Fruit fly (Drosophila melanogaster) whole organism, wandering third instar larva: ENCODE measurements around the gene Stt3A.

Source experiments
- Dif ChIP-seq: fragments of 200-275, 200-300 bp; sonication (Bioruptor generic); optimal IDR thresholded peaks from 2 replicates; lab custom pipeline; 2018; ENCODE audit warnings: missing biosample characterization, missing genetic modification characterization; ENCODE audit not compliant: partially characterized antibody
- GATAd ChIP-seq: sonication (Bioruptor generic); optimal IDR thresholded peaks from 2 replicates; lab custom pipeline; 2016; ENCODE audit warnings: missing biosample characterization, missing genetic modification characterization
- Hnf4 ChIP-seq: fragments of 200-800 bp; sonication (Bioruptor generic); optimal IDR thresholded peaks from 2 replicates; lab custom pipeline; 2016; ENCODE audit warnings: missing biosample characterization, mild to moderate bottlenecking, missing genetic modification characterization
- Hr78 ChIP-seq: fragments of >200 bp; optimal IDR thresholded peaks from 2 replicates; lab custom pipeline; 2017; ENCODE audit warnings: missing biosample characterization, missing genetic modification characterization
- OdsH ChIP-seq: fragments of 200-800 bp; sonication (Bioruptor generic); optimal IDR thresholded peaks from 2 replicates; lab custom pipeline; 2016; ENCODE audit warnings: missing biosample characterization, mild to moderate bottlenecking, missing genetic modification characterization
- Rel ChIP-seq, 2 experiments: fragments of 200-800 bp; sonication (Bioruptor generic) in 1 of 2; optimal IDR thresholded peaks; 2 replicates in 1 of 2; 3 replicates in 1 of 2; lab custom pipeline; 2016 to 2019; ENCODE audit warnings: mild to moderate bottlenecking in 2 of 2, missing biosample characterization in 2 of 2, missing genetic modification characterization in 2 of 2, moderate library complexity in 1 of 2
- dl ChIP-seq, 2 experiments: fragments of 175-275, 200-275 bp in 1 of 2; fragments of 200-275 bp in 1 of 2; sonication (Bioruptor generic); optimal IDR thresholded peaks; lab custom pipeline; 2018; ENCODE audit warnings: mild to moderate bottlenecking in 2 of 2, missing biosample characterization in 2 of 2, missing genetic modification characterization in 2 of 2, moderate library complexity in 2 of 2; ENCODE audit not compliant: partially characterized antibody in 2 of 2, insufficient read depth in 1 of 2
- dsf ChIP-seq: sonication (Bioruptor generic); optimal IDR thresholded peaks from 2 replicates; lab custom pipeline; 2016; ENCODE audit warnings: missing biosample characterization, missing genetic modification characterization, borderline replicate concordance
- fru ChIP-seq: fragments of 200-800 bp; sonication (Bioruptor generic); optimal IDR thresholded peaks from 3 replicates; lab custom pipeline; 2016; ENCODE audit warnings: missing biosample characterization, mild to moderate bottlenecking, missing genetic modification characterization
- h ChIP-seq: fragments of 200-800 bp; sonication (Bioruptor generic); optimal IDR thresholded peaks from 3 replicates; lab custom pipeline; 2016; ENCODE audit warnings: missing biosample characterization, mild to moderate bottlenecking, missing genetic modification characterization

dm6 chrX:21035938-21036324 is 17.8 kb downstream of the Stt3A start:
- TF ChIP-seq fru = no peak
- TF ChIP-seq Hr78 (GFP tag; lab: Kevin White, UChicago) = no peak
- no peak for TF ChIP-seq dsf (GFP tag; lab: Kevin White, UChicago)
- no peak for TF ChIP-seq GATAd (GFP tag; lab: Kevin White, UChicago)
- TF ChIP-seq OdsH (GFP tag; lab: Kevin White, UChicago) = no peak
- TF ChIP-seq Rel (GFP tag; optimal IDR thresholded peaks at IDR 0.05; lab: Kevin White, UChicago) = no peak
- no peak for TF ChIP-seq Rel (tag; optimal IDR thresholded peaks at IDR 0.05; lab: Kevin White, UChicago)
- TF ChIP-seq dl (GFP tag; optimal IDR thresholded peaks at IDR 0.05; lab: Kevin White, UChicago; ENCODE audit: insufficient read depth in 1 of 2, partially characterized antibody in 2 of 2) = no peak
- TF ChIP-seq Hnf4 (GFP tag; lab: Kevin White, UChicago) = no peak
- no peak for TF ChIP-seq h (GFP tag; lab: Kevin White, UChicago)
- TF ChIP-seq Dif (GFP tag; lab: Kevin White, UChicago) = no peak
